Worm (Caenorhabditis elegans): ENCODE measurements around the gene picc-1.

The picc-1 gene

DNA sequence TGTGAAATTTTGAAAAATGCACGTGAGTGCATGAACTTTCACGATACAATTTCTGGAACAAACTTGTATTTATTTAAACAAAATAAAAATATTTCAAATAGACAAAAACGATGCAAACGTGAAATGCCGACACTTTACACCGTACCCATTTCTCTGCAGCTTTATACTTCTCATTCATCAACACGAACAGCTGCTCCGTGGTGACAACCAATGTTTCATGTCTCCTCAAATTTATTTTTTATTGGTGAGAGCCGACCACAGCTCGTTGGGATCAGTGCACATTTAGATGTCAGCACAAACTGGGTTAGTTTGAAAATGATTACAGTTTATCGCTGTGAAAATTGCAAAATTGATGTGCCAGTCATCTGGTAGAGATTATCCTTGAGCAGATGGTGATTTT is 23.2 kb upstream of the picc-1 start:
- peak; percentile 39 for TF ChIP-seq rnt-1 (tag; optimal IDR thresholded peaks at IDR 0.05)
- no peak for TF ChIP-seq pha-4 (tag; optimal IDR thresholded peaks at IDR 0.05)
- peak; percentile 84 for TF ChIP-seq unc-55 (GFP tag; optimal IDR thresholded peaks at IDR 0.05)

DNA sequence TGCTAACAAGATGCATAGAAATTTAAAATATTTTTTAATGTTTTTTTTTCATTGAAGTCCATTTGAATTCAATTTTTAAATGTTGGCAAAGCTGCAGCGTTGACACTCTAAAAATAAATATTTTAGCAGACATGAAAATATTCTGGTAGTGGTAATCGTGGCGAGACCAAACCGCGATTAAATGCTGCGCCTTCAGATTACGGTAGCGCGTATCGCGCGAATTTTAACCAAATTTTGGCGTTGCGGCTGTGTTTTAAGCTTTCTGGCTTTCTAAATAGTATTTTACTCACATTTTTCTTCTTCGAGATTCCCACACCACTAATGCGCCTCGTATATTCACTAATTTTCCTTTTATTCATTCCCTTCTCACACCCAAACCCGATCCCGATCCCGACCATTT is 22.7 kb upstream of the picc-1 start, which contains the start of gene cpg-4:
Gene cpg-4 (plus strand): TSS at position 303 of the 400 bp plus-strand sequence.
- TF ChIP-seq fkh-10 (GFP tag; optimal IDR thresholded peaks at IDR 0.05) = no peak
- no peak for TF ChIP-seq ceh-31 (tag; optimal IDR thresholded peaks at IDR 0.05)
- TF ChIP-seq pros-1 (tag; optimal IDR thresholded peaks at IDR 0.05) = no peak
- TF ChIP-seq syd-9 (tag; optimal IDR thresholded peaks at IDR 0.05) = no peak
- TF ChIP-seq dmd-4 (tag; optimal IDR thresholded peaks at IDR 0.05; ENCODE audit: borderline replicate concordance) = no peak
- no peak for TF ChIP-seq che-1 (tag; optimal IDR thresholded peaks at IDR 0.05)
- no peak for TF ChIP-seq C08G9.2 (tag; optimal IDR thresholded peaks at IDR 0.05)
- TF ChIP-seq ztf-16 (tag; optimal IDR thresholded peaks at IDR 0.05) = no peak
- TF ChIP-seq tbx-2 (tag; optimal IDR thresholded peaks at IDR 0.05) = no peak
- no peak for TF ChIP-seq hlh-8 (tag; optimal IDR thresholded peaks at IDR 0.05)
- TF ChIP-seq sox-2 (GFP tag; IDR thresholded peaks at IDR 0.05) = no peak
- no peak for TF ChIP-seq ttx-3 (tag; optimal IDR thresholded peaks at IDR 0.05)
- TF ChIP-seq tbx-7 (tag; optimal IDR thresholded peaks at IDR 0.05) = no peak
- TF ChIP-seq ama-1 (optimal IDR thresholded peaks at IDR 0.05) = no peak

DNA sequence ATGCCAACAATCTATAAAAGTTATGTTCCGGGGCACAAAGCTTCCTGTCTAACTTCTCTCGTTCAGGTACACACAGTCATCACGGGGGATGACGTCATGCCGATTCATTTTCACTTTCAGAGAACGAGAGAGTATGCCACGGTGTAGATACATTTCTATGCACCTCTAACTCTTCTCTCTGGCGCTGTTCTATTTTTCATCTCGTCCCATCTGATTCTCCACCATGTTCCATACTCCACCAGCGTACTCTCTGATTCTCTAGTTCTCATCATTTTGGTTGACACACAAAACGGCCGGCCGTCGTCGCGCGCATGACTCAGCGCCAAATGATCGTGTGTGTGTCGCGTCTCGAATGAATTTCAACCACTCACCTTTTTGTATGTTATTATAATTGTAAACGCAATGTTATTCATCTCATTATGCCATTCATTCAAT is 18.4 kb upstream of the picc-1 start:
- TF ChIP-seq unc-55 (GFP tag; optimal IDR thresholded peaks at IDR 0.05) = peak; percentile 57
- peak; percentile 52 for TF ChIP-seq C08G9.2 (tag; optimal IDR thresholded peaks at IDR 0.05)
- no peak for TF ChIP-seq hlh-13 (GFP tag; optimal IDR thresholded peaks at IDR 0.05)
- peak; percentile 40 for TF ChIP-seq unc-42 (tag; optimal IDR thresholded peaks at IDR 0.05)
- no peak for TF ChIP-seq ceh-22 (tag; optimal IDR thresholded peaks at IDR 0.05)
- peak; percentile 39 for TF ChIP-seq rnt-1 (tag; optimal IDR thresholded peaks at IDR 0.05)
- TF ChIP-seq ceh-19 (GFP tag; optimal IDR thresholded peaks at IDR 0.05) = peak; percentile 65
- TF ChIP-seq ahr-1 (tag; optimal IDR thresholded peaks at IDR 0.05) = no peak
- peak; percentile 25 for TF ChIP-seq ref-2 (tag; optimal IDR thresholded peaks at IDR 0.05)
- peak; percentile 5 for TF ChIP-seq ceh-2 (tag; optimal IDR thresholded peaks at IDR 0.05)
- no peak for TF ChIP-seq C38D4.7 (GFP tag; optimal IDR thresholded peaks at IDR 0.05)
- no peak for TF ChIP-seq ttx-3 (tag; optimal IDR thresholded peaks at IDR 0.05)
- TF ChIP-seq dmd-4 (tag; optimal IDR thresholded peaks at IDR 0.05; ENCODE audit: borderline replicate concordance) = no peak
- TF ChIP-seq ets-4 (tag; optimal IDR thresholded peaks at IDR 0.05) = peak; percentile 55
- no peak for TF ChIP-seq ama-1 (optimal IDR thresholded peaks at IDR 0.05)
- peak; percentile 72 for TF ChIP-seq nfya-1 (tag; optimal IDR thresholded peaks at IDR 0.05)
- TF ChIP-seq F13H6.1 (tag; optimal IDR thresholded peaks at IDR 0.05) = peak; percentile 73
- TF ChIP-seq che-1 (tag; optimal IDR thresholded peaks at IDR 0.05) = no peak
- no peak for TF ChIP-seq tbx-7 (tag; optimal IDR thresholded peaks at IDR 0.05)
- no peak for TF ChIP-seq gmeb-2 (tag; optimal IDR thresholded peaks at IDR 0.05)
- TF ChIP-seq dve-1 (tag; optimal IDR thresholded peaks at IDR 0.05) = peak; percentile 69
- TF ChIP-seq T23F11.4 (GFP tag; optimal IDR thresholded peaks at IDR 0.05) = no peak
- TF ChIP-seq tbx-2 (tag; optimal IDR thresholded peaks at IDR 0.05) = peak; percentile 70
- peak; percentile 83 for TF ChIP-seq ceh-31 (tag; optimal IDR thresholded peaks at IDR 0.05)
- peak; percentile 41 for TF ChIP-seq elt-2 (tag; optimal IDR thresholded peaks at IDR 0.05)
- TF ChIP-seq ceh-18 (tag; optimal IDR thresholded peaks at IDR 0.05) = peak; percentile 85
- TF ChIP-seq ceh-34 (tag; optimal IDR thresholded peaks at IDR 0.05) = peak; percentile 40
- TF ChIP-seq hlh-30 (tag; optimal IDR thresholded peaks at IDR 0.05; ENCODE audit: insufficient read depth) = peak; percentile 80
- TF ChIP-seq nhr-11 (tag; optimal IDR thresholded peaks at IDR 0.05) = no peak
- peak; percentile 50 for TF ChIP-seq pqm-1 (tag; optimal IDR thresholded peaks at IDR 0.05)
- peak; percentile 13 for TF ChIP-seq pax-1 (tag; optimal IDR thresholded peaks at IDR 0.05)
- no peak for TF ChIP-seq npax-4 (tag; optimal IDR thresholded peaks at IDR 0.05)
- no peak for TF ChIP-seq pha-4 (tag; optimal IDR thresholded peaks at IDR 0.05)
- TF ChIP-seq ceh-48 (tag; optimal IDR thresholded peaks at IDR 0.05) = no peak
- TF ChIP-seq ztf-16 (tag; optimal IDR thresholded peaks at IDR 0.05) = peak; percentile 10
- no peak for TF ChIP-seq madf-2 (tag; optimal IDR thresholded peaks at IDR 0.05)
- peak; percentile 22 for TF ChIP-seq fax-1 (tag; optimal IDR thresholded peaks at IDR 0.05)
